Worm (Caenorhabditis elegans): Measurements from ENCODE around the gene str-97.
A peak's percentile ranks its signal among the peaks of the same experiment; 100 is the strongest.

The str-97 gene

ce11 chrV:16163719-16164118, 8.7 kb upstream of the str-97 start, which contains the start of gene F10A3.12:
Gene F10A3.12 (plus strand): TSS chrV:16164019.
- TF ChIP-seq mdt-29 (GFP tag; IDR thresholded peaks at IDR 0.05) (no peak), F49E8.2 (tag; optimal IDR thresholded peaks at IDR 0.05; ENCODE audit: borderline replicate concordance) (no peak), madf-5 (GFP tag; IDR thresholded peaks at IDR 0.05) (no peak), ZK546.5 (tag; optimal IDR thresholded peaks at IDR 0.05) (no peak), aly-2 (tag; optimal IDR thresholded peaks at IDR 0.05) (no peak), tag-97 (GFP tag; IDR thresholded peaks at IDR 0.05) (no peak), ceh-28 (tag; optimal IDR thresholded peaks at IDR 0.05) (no peak), egl-43 (GFP tag; IDR thresholded peaks at IDR 0.05) (no peak), ceh-44 (GFP tag; IDR thresholded peaks at IDR 0.05) (no peak), Y48G9A.11 (GFP tag; IDR thresholded peaks at IDR 0.05) (no peak), egl-27 (tag; optimal IDR thresholded peaks at IDR 0.05) (no peak), nhr-76 (tag; optimal IDR thresholded peaks at IDR 0.05) (no peak), fos-1 (tag; optimal IDR thresholded peaks at IDR 0.05) (no peak), dve-1 (tag; optimal IDR thresholded peaks at IDR 0.05; ENCODE audit: insufficient read depth) (no peak), lin-39 (tag; optimal IDR thresholded peaks at IDR 0.05) (no peak)

ce11 chrV:16162124-16162735, 7.2 kb upstream of the str-97 start, which contains the start of the genes str-109 and F10A3.11:
Gene str-109 (minus strand): TSS chrV:16162224.
Gene F10A3.11 (plus strand): TSS chrV:16162685.
- TF ChIP-seq egl-43 (GFP tag; IDR thresholded peaks at IDR 0.05) (no peak), D1046.2 (GFP tag; IDR thresholded peaks at IDR 0.05) (no peak), ceh-32 (tag; optimal IDR thresholded peaks at IDR 0.05; ENCODE audit: poor library complexity) (no peak), hmg-1.1 (GFP tag; IDR thresholded peaks at IDR 0.05) (no peak), vab-7 (GFP tag; IDR thresholded peaks at IDR 0.05) (no peak), nhr-25 (tag; optimal IDR thresholded peaks at IDR 0.05; ENCODE audit: borderline replicate concordance, insufficient read depth) (no peak), ces-1 (GFP tag; optimal IDR thresholded peaks at IDR 0.05) (no peak), F37D6.2 (tag; optimal IDR thresholded peaks at IDR 0.05) (no peak), Y105C5A.15 (GFP tag; IDR thresholded peaks at IDR 0.05) (no peak), mdl-1 (tag; optimal IDR thresholded peaks at IDR 0.05) (no peak), nhr-237 (tag; optimal IDR thresholded peaks at IDR 0.05) (no peak), F10B5.3 (tag; optimal IDR thresholded peaks at IDR 0.05) (no peak), rbr-2 (tag; optimal IDR thresholded peaks at IDR 0.05) (no peak), lsy-2 (tag; optimal IDR thresholded peaks at IDR 0.05) (no peak), fos-1 (tag; optimal IDR thresholded peaks at IDR 0.05) (no peak), zfp-3 (GFP tag; conservative IDR thresholded peaks at IDR 0.05) (no peak), snpc-1.2 (GFP tag; IDR thresholded peaks at IDR 0.05) (no peak), cey-2 (tag; optimal IDR thresholded peaks at IDR 0.05; ENCODE audit: borderline replicate concordance, insufficient read depth) (no peak)

- TF ChIP-seq zag-1 (tag; optimal IDR thresholded peaks at IDR 0.05): no peak
- TF ChIP-seq ZK546.5 (tag; optimal IDR thresholded peaks at IDR 0.05): no peak
- no peak for TF ChIP-seq F37D6.2 (tag; optimal IDR thresholded peaks at IDR 0.05)
- TF ChIP-seq egl-43 (GFP tag; IDR thresholded peaks at IDR 0.05): no peak
- TF ChIP-seq lim-7 (GFP tag; IDR thresholded peaks at IDR 0.05): no peak
- no peak for TF ChIP-seq dmd-6 (GFP tag; IDR thresholded peaks at IDR 0.05)
- TF ChIP-seq Y75B8A.6 (GFP tag; IDR thresholded peaks at IDR 0.05): no peak
- peak; percentile 90 for TF ChIP-seq zip-2 (tag; optimal IDR thresholded peaks at IDR 0.05)
- no peak for TF ChIP-seq unc-62 (GFP tag; optimal IDR thresholded peaks at IDR 0.05 in 1 of 2)
- no peak for TF ChIP-seq unc-62 (tag; optimal IDR thresholded peaks at IDR 0.05)
- TF ChIP-seq nhr-25 (tag; optimal IDR thresholded peaks at IDR 0.05; ENCODE audit: borderline replicate concordance, insufficient read depth): no peak
- TF ChIP-seq dpl-1 (GFP tag; optimal IDR thresholded peaks at IDR 0.05): no peak
- TF ChIP-seq tra-1 (GFP tag; IDR thresholded peaks at IDR 0.05): no peak
- TF ChIP-seq mxl-3 (GFP tag; optimal IDR thresholded peaks at IDR 0.05): no peak
- TF ChIP-seq nhr-28 (tag; optimal IDR thresholded peaks at IDR 0.05): peak; percentile 37
- no peak for TF ChIP-seq zip-11 (GFP tag; IDR thresholded peaks at IDR 0.05)
- TF ChIP-seq nhr-42 (GFP tag; IDR thresholded peaks at IDR 0.05): no peak
- TF ChIP-seq T26A8.4 (GFP tag; IDR thresholded peaks at IDR 0.05): no peak
- no peak for TF ChIP-seq ces-1 (GFP tag; optimal IDR thresholded peaks at IDR 0.05)
- TF ChIP-seq ZK337.2 (GFP tag; IDR thresholded peaks at IDR 0.05): no peak
- no peak for TF ChIP-seq daf-19 (GFP tag; conservative IDR thresholded peaks at IDR 0.05)
- TF ChIP-seq R02D3.7 (tag; optimal IDR thresholded peaks at IDR 0.05): no peak
These were observed 5.1 kb upstream of the str-97 start for ce11 chrV:16160087-16160486.

Measured in whole organism, L4 larva.